Fruit fly (Drosophila melanogaster): Measurements from ENCODE around the gene CG18549.

CG18549 gene

dm6 chr3R:12425510-12426309 lies 23.4 kb upstream of the CG18549 start, which contains the start of gene Pp1-87B (continued):
- TF ChIP-seq CG10654 (GFP tag; optimal IDR thresholded peaks at IDR 0.05), result no peak
- 0 out of 2 replicates have a peak, but pooled peaks have one; percentile 13 for TF ChIP-seq CG9215 (GFP tag; IDR thresholded peaks at IDR 0.05)
- no peak for TF ChIP-seq CG2129 (GFP tag; IDR thresholded peaks at IDR 0.05; ENCODE audit: partially characterized antibody)
- TF ChIP-seq CG17612 (GFP tag; IDR thresholded peaks at IDR 0.05), result no peak
- no peak for TF ChIP-seq CG11398 (GFP tag; optimal IDR thresholded peaks at IDR 0.05)
- TF ChIP-seq CG17361 (GFP tag; IDR thresholded peaks at IDR 0.05), result peak; percentile 80

dm6 chr3R:12426310-12426653 lies 22.8 kb upstream of the CG18549 start, which contains the start of gene NANS:
Gene NANS (plus strand): TSS chr3R:12426578.
- no peak for TF ChIP-seq CG30020 (tag; optimal IDR thresholded peaks at IDR 0.05)
- no peak for TF ChIP-seq HmgD (GFP tag; optimal IDR thresholded peaks at IDR 0.05)
- TF ChIP-seq Dll (GFP tag; IDR thresholded peaks at IDR 0.05; ENCODE audit: partially characterized antibody), result peak; percentile 44; the same call in 1 of the 4 replicates
- no peak for TF ChIP-seq dysf (GFP tag; IDR thresholded peaks at IDR 0.05)
- TF ChIP-seq chinmo (GFP tag; IDR thresholded peaks at IDR 0.05; ENCODE audit: partially characterized antibody), result 0 out of 4 replicates have a peak, but pooled peaks have one; percentile 64
- TF ChIP-seq stwl (tag; optimal IDR thresholded peaks at IDR 0.05), result peak; percentile 6
- TF ChIP-seq pan (optimal IDR thresholded peaks at IDR 0.05), result no peak
- TF ChIP-seq pan (GFP tag; optimal IDR thresholded peaks at IDR 0.05 in 1 of 2, IDR thresholded peaks at IDR 0.05 in 1 of 2), result no peak
- no peak for TF ChIP-seq wek (GFP tag; optimal IDR thresholded peaks at IDR 0.05)
- TF ChIP-seq CG3726 (GFP tag; IDR thresholded peaks at IDR 0.05), result no peak
- no peak for TF ChIP-seq nerfin-1 (tag; optimal IDR thresholded peaks at IDR 0.05)
- no peak for TF ChIP-seq Mrtf (GFP tag; IDR thresholded peaks at IDR 0.05)
- no peak for TF ChIP-seq btn (GFP tag; optimal IDR thresholded peaks at IDR 0.05)
- TF ChIP-seq CG10147 (GFP tag; optimal IDR thresholded peaks at IDR 0.05), result no peak
- no peak for TF ChIP-seq br (optimal IDR thresholded peaks at IDR 0.05)
- no peak for TF ChIP-seq CG18476 (GFP tag; optimal IDR thresholded peaks at IDR 0.05)
- no peak for TF ChIP-seq psq (GFP tag; optimal IDR thresholded peaks at IDR 0.05)
- TF ChIP-seq cas (GFP tag; IDR thresholded peaks at IDR 0.05), result no peak
- TF ChIP-seq CG13296 (GFP tag; optimal IDR thresholded peaks at IDR 0.05), result peak; percentile 5
- TF ChIP-seq nerfin-2 (GFP tag; IDR thresholded peaks at IDR 0.05; ENCODE audit: partially characterized antibody), result peak; percentile 38; the same call in 1 of the 2 replicates
- TF ChIP-seq CG9609 (GFP tag; optimal IDR thresholded peaks at IDR 0.05), result no peak
- TF ChIP-seq CG14710 (tag; optimal IDR thresholded peaks at IDR 0.05), result peak; percentile 5
- peak; percentile 20 for TF ChIP-seq CG17361 (GFP tag; IDR thresholded peaks at IDR 0.05)
- no peak for TF ChIP-seq Nf-YA (GFP tag; IDR thresholded peaks at IDR 0.05)
- TF ChIP-seq nau (GFP tag; optimal IDR thresholded peaks at IDR 0.05), result no peak
- no peak for TF ChIP-seq D19A (tag; optimal IDR thresholded peaks at IDR 0.05)
- no peak for TF ChIP-seq CG7839 (tag; optimal IDR thresholded peaks at IDR 0.05)
- no peak for TF ChIP-seq Dip3 (GFP tag; optimal IDR thresholded peaks at IDR 0.05)
- TF ChIP-seq wdn (GFP tag; IDR thresholded peaks at IDR 0.05), result no peak
- no peak for TF ChIP-seq emc (GFP tag; optimal IDR thresholded peaks at IDR 0.05)
- TF ChIP-seq CG14965 (GFP tag; optimal IDR thresholded peaks at IDR 0.05; ENCODE audit: borderline replicate concordance), result no peak
- no peak for TF ChIP-seq Ada2b (GFP tag; IDR thresholded peaks at IDR 0.05)
- TF ChIP-seq chif (GFP tag; optimal IDR thresholded peaks at IDR 0.05), result no peak
- peak; percentile 34 for TF ChIP-seq CG15514 (GFP tag; optimal IDR thresholded peaks at IDR 0.05)
- no peak for TF ChIP-seq Xbp1 (GFP tag; optimal IDR thresholded peaks at IDR 0.05)
- no peak for TF ChIP-seq onecut (GFP tag; IDR thresholded peaks at IDR 0.05)
- peak; percentile 21 for TF ChIP-seq CG17385 (GFP tag; optimal IDR thresholded peaks at IDR 0.05)
- TF ChIP-seq PHDP (tag; optimal IDR thresholded peaks at IDR 0.05), result no peak
- TF ChIP-seq CG34224 (GFP tag; IDR thresholded peaks at IDR 0.05; ENCODE audit: partially characterized antibody), result peak; percentile 65
- peak; percentile 47; the same call in 1 of the 2 replicates for TF ChIP-seq Scr (GFP tag; IDR thresholded peaks at IDR 0.05; ENCODE audit: partially characterized antibody)
- TF ChIP-seq inv (GFP tag; IDR thresholded peaks at IDR 0.05; ENCODE audit: partially characterized antibody), result 0 out of 2 replicates have a peak, but pooled peaks have one; percentile 4
- no peak for TF ChIP-seq CG15696 (tag; optimal IDR thresholded peaks at IDR 0.05)

Data from whole organism, embryonic.